Worm (Caenorhabditis elegans) whole organism, L3 larva: ENCODE measurements around the gene Y116A8C.44.
"Not testable (repeated sequence)": the region's sequence is repeated elsewhere in the genome, so short reads cannot be mapped to it uniquely, and the experiment has no call there.

Source experiments
- R02D3.7 ChIP-seq: fragments of 150-350 bp; optimal IDR thresholded peaks from 2 replicates; lab custom pipeline; 2014; ENCODE audit warnings: missing biosample characterization, missing genetic modification characterization
- ZK546.5 ChIP-seq: sonication (generic microtip); optimal IDR thresholded peaks from 2 replicates; lab custom pipeline; 2017; ENCODE audit warnings: missing biosample characterization, missing genetic modification characterization
- ceh-28 ChIP-seq: fragments of 150-350 bp; optimal IDR thresholded peaks from 2 replicates; lab custom pipeline; 2014; ENCODE audit warnings: missing biosample characterization, missing genetic modification reagents, missing genetic modification characterization
- ceh-82 ChIP-seq: fragments of 150-350 bp; optimal IDR thresholded peaks from 2 replicates; lab custom pipeline; 2014; ENCODE audit warnings: missing biosample characterization, missing genetic modification characterization
- ceh-9 ChIP-seq: sonication (generic microtip); optimal IDR thresholded peaks from 2 replicates; lab custom pipeline; 2018; ENCODE audit warnings: missing biosample characterization, missing genetic modification characterization
- daf-12 ChIP-seq: fragments of 150-350 bp; optimal IDR thresholded peaks from 2 replicates; lab custom pipeline; 2014; ENCODE audit warnings: missing biosample characterization, missing genetic modification reagents, missing genetic modification characterization
- egl-27 ChIP-seq: sonication (generic microtip); optimal IDR thresholded peaks from 4 replicates; lab custom pipeline; 2017; ENCODE audit warnings: missing biosample characterization, missing genetic modification reagents, missing genetic modification characterization
- elt-1 ChIP-seq: fragments of 150-350 bp; optimal IDR thresholded peaks from 2 replicates; lab custom pipeline; 2014; ENCODE audit warnings: missing biosample characterization, missing genetic modification characterization
- elt-2 ChIP-seq: sonication (generic microtip); optimal IDR thresholded peaks from 2 replicates; lab custom pipeline; 2016; ENCODE audit warnings: missing genetic modification reagents, mild to moderate bottlenecking, missing genetic modification characterization, missing compliant biosample characterization
- elt-3 ChIP-seq, 3 experiments: fragments of 150-350 bp in 1 of 3; sonication (generic microtip) in 2 of 3; optimal IDR thresholded peaks; 2 replicates in 2 of 3; 4 replicates in 1 of 3; lab custom pipeline; 2014 to 2017; ENCODE audit warnings: missing biosample characterization in 3 of 3, missing genetic modification characterization in 3 of 3
- eor-1 ChIP-seq, 2 experiments: fragments of 150-350 bp; optimal IDR thresholded peaks; 2 replicates each; lab custom pipeline; 2014 to 2018; ENCODE audit warnings: missing biosample characterization in 2 of 2, missing genetic modification characterization in 2 of 2
- fkh-10 ChIP-seq: sonication (generic microtip); optimal IDR thresholded peaks from 2 replicates; lab custom pipeline; 2017; ENCODE audit warnings: missing biosample characterization, missing genetic modification reagents, missing genetic modification characterization
- fos-1 ChIP-seq: fragments of 150-350 bp; optimal IDR thresholded peaks from 2 replicates; lab custom pipeline; 2014; ENCODE audit warnings: missing biosample characterization, missing genetic modification characterization
- hmg-11 ChIP-seq: sonication (generic microtip); optimal IDR thresholded peaks from 2 replicates; lab custom pipeline; 2016; ENCODE audit warnings: missing genetic modification characterization, missing compliant biosample characterization
- jun-1 ChIP-seq: fragments of 150-350 bp; optimal IDR thresholded peaks from 2 replicates; lab custom pipeline; 2014; ENCODE audit warnings: missing biosample characterization, missing genetic modification reagents, missing genetic modification characterization
- lin-39 ChIP-seq: fragments of 150-350 bp; optimal IDR thresholded peaks from 2 replicates; lab custom pipeline; 2018; ENCODE audit warnings: missing biosample characterization, missing genetic modification reagents, missing genetic modification characterization
- lsy-12 ChIP-seq: sonication (generic microtip); optimal IDR thresholded peaks from 2 replicates; lab custom pipeline; 2016; ENCODE audit warnings: mild to moderate bottlenecking, missing genetic modification characterization, missing compliant biosample characterization
- nfya-1 ChIP-seq: sonication (generic microtip); optimal IDR thresholded peaks from 2 replicates; lab custom pipeline; 2017; ENCODE audit warnings: missing genetic modification characterization, mild to moderate bottlenecking, missing compliant biosample characterization, antibody characterized with exemption, moderate library complexity; ENCODE audit not compliant: insufficient read depth
- nhr-11 ChIP-seq: fragments of 150-350 bp; optimal IDR thresholded peaks from 2 replicates; lab custom pipeline; 2014; ENCODE audit warnings: missing biosample characterization, missing genetic modification characterization
- nhr-12 ChIP-seq: fragments of 150-350 bp; optimal IDR thresholded peaks from 2 replicates; lab custom pipeline; 2014; ENCODE audit warnings: missing biosample characterization, missing genetic modification characterization
- nhr-23 ChIP-seq: fragments of 150-350 bp; optimal IDR thresholded peaks from 2 replicates; lab custom pipeline; 2014; ENCODE audit warnings: missing biosample characterization, missing genetic modification reagents, missing genetic modification characterization
- nhr-237 ChIP-seq: fragments of 150-350 bp; optimal IDR thresholded peaks from 2 replicates; lab custom pipeline; 2014; ENCODE audit warnings: missing biosample characterization, missing genetic modification characterization
- nhr-28 ChIP-seq: fragments of 150-350 bp; optimal IDR thresholded peaks from 2 replicates; lab custom pipeline; 2014; ENCODE audit warnings: missing biosample characterization, missing genetic modification characterization
- nhr-43 ChIP-seq: sonication (generic microtip); optimal IDR thresholded peaks from 2 replicates; lab custom pipeline; 2016; ENCODE audit warnings: mild to moderate bottlenecking, missing genetic modification characterization, missing compliant biosample characterization; ENCODE audit not compliant: poor library complexity, severe bottlenecking
- nhr-67 ChIP-seq: fragments of 150-350 bp; optimal IDR thresholded peaks from 2 replicates; lab custom pipeline; 2014; ENCODE audit warnings: missing biosample characterization, missing genetic modification characterization
- nhr-76 ChIP-seq: fragments of 150-350 bp; sonication (generic microtip); optimal IDR thresholded peaks from 5 replicates; lab custom pipeline; 2014; ENCODE audit warnings: missing biosample characterization, missing genetic modification characterization
- nhr-77 ChIP-seq: fragments of 150-350 bp; optimal IDR thresholded peaks from 2 replicates; lab custom pipeline; 2014; ENCODE audit warnings: missing biosample characterization, missing genetic modification characterization
- pqm-1 ChIP-seq: fragments of 150-350 bp; optimal IDR thresholded peaks from 2 replicates; lab custom pipeline; 2017; ENCODE audit warnings: missing biosample characterization, missing genetic modification characterization, inconsistent platforms
- sea-2 ChIP-seq: fragments of 150-350 bp; sonication (generic microtip); optimal IDR thresholded peaks from 4 replicates; lab custom pipeline; 2014; ENCODE audit warnings: missing biosample characterization, missing genetic modification reagents, missing genetic modification characterization
- skn-1 ChIP-seq: fragments of 150-350 bp; optimal IDR thresholded peaks from 2 replicates; lab custom pipeline; 2014; ENCODE audit warnings: missing biosample characterization, missing genetic modification characterization
- snpc-4 ChIP-seq: fragments of 150-350 bp; optimal IDR thresholded peaks from 2 replicates; lab custom pipeline; 2014; ENCODE audit warnings: missing biosample characterization, missing genetic modification characterization
- tbx-2 ChIP-seq: sonication (generic microtip); optimal IDR thresholded peaks from 2 replicates; lab custom pipeline; 2016; ENCODE audit warnings: mild to moderate bottlenecking, missing genetic modification characterization, missing compliant biosample characterization
- unc-39 ChIP-seq: sonication (generic microtip); optimal IDR thresholded peaks from 4 replicates; lab custom pipeline; 2017; ENCODE audit warnings: missing biosample characterization, missing genetic modification characterization
- zag-1 ChIP-seq: fragments of 150-350 bp; optimal IDR thresholded peaks from 2 replicates; lab custom pipeline; 2014; ENCODE audit warnings: missing biosample characterization, missing genetic modification characterization
- ztf-11 ChIP-seq: fragments of 150-350 bp; optimal IDR thresholded peaks from 2 replicates; lab custom pipeline; 2014; ENCODE audit warnings: missing biosample characterization, missing genetic modification characterization
- ztf-4 ChIP-seq: fragments of 150-350 bp; optimal IDR thresholded peaks from 2 replicates; lab custom pipeline; 2014; ENCODE audit warnings: missing biosample characterization, missing genetic modification characterization

Y116A8C.44 gene

ce11 chrIV:17078649-17079048 lies 20.7 kb upstream of the Y116A8C.44 start, which contains the start of gene Y116A8C.25:
Gene Y116A8C.25 (minus strand): TSS chrIV:17078749.
- TF ChIP-seq nhr-67 (tag; lab: Kevin White, UChicago) (no peak), nhr-237 (no peak), lin-39 (no peak), nhr-43 (tag; lab: Kevin White, UChicago) (no peak), lsy-12 (tag; lab: Kevin White, UChicago) (no peak), ztf-11 (no peak), nhr-76 (tag; lab: Kevin White, UChicago) (no peak), ceh-28 (tag; lab: Kevin White, UChicago) (no peak), skn-1 (tag; lab: Kevin White, UChicago) (no peak), daf-12 (tag; lab: Kevin White, UChicago) (no peak), nhr-23 (tag; lab: Kevin White, UChicago) (no peak), hmg-11 (no peak), elt-3 (tag; optimal IDR thresholded peaks at IDR 0.05; lab: Kevin White, UChicago) (no peak), eor-1 (tag; optimal IDR thresholded peaks at IDR 0.05; lab: Kevin White, UChicago) (no peak), nhr-12 (tag; lab: Kevin White, UChicago) (no peak), snpc-4 (no peak)

ce11 chrIV:17070791-17071190 lies 12.9 kb upstream of the Y116A8C.44 start, which contains the start of gene Y116A8C.24:
Gene Y116A8C.24 (minus strand): TSS chrIV:17070891.
- not testable (repeated sequence) for TF ChIP-seq ceh-28 (tag; lab: Kevin White, UChicago); elt-1; unc-39 (tag; lab: Kevin White, UChicago)

ce11 chrIV:17064937-17065336 lies 7.0 kb upstream of the Y116A8C.44 start, which contains the start of gene Y116A8C.465:
Gene Y116A8C.465 (plus strand): TSS chrIV:17065237.
- TF ChIP-seq nhr-11 (tag; lab: Kevin White, UChicago); jun-1 (tag; lab: Kevin White, UChicago); ztf-11: not testable (repeated sequence)
- TF ChIP-seq, all 47 proteins: peak for 0; not testable (repeated sequence) for 47

ce11 chrIV:17063700-17064099 lies 5.8 kb upstream of the Y116A8C.44 start, which contains the start of gene Y116A8C.467:
Gene Y116A8C.467 (minus strand): TSS chrIV:17063800.
- TF ChIP-seq nhr-11 (tag; lab: Kevin White, UChicago); skn-1 (tag; lab: Kevin White, UChicago); nhr-237: not testable (repeated sequence)

ce11 chrIV:17053261-17053660 lies 4.7 kb downstream of the Y116A8C.44 start, which contains the start of gene Y116A8C.23:
Gene Y116A8C.23 (plus strand): TSS chrIV:17053561.
- TF ChIP-seq elt-2 (tag; lab: Kevin White, UChicago) (no peak), R02D3.7 (tag; lab: Kevin White, UChicago) (no peak), tbx-2 (tag; lab: Kevin White, UChicago) (no peak), fkh-10 (no peak), ztf-11 (no peak), pqm-1 (no peak), fos-1 (tag; lab: Kevin White, UChicago) (no peak), ceh-82 (tag; lab: Kevin White, UChicago) (no peak), nhr-77 (no peak), ceh-28 (tag; lab: Kevin White, UChicago) (no peak), egl-27 (tag; lab: Kevin White, UChicago) (no peak), ceh-9 (tag; lab: Kevin White, UChicago) (no peak), ztf-4 (tag; lab: Kevin White, UChicago) (no peak), nhr-28 (no peak), zag-1 (tag; lab: Kevin White, UChicago) (no peak), jun-1 (tag; lab: Kevin White, UChicago) (no peak)

- TF ChIP-seq sea-2 (GFP tag; lab: Kevin White, UChicago) (no peak), elt-2 (tag; lab: Kevin White, UChicago) (no peak), fos-1 (tag; lab: Kevin White, UChicago) (no peak), pqm-1 (no peak), ztf-11 (no peak), nhr-77 (no peak), ZK546.5 (tag; lab: Kevin White, UChicago) (no peak), eor-1 (tag; optimal IDR thresholded peaks at IDR 0.05; lab: Kevin White, UChicago) (no peak), nhr-23 (tag; lab: Kevin White, UChicago) (no peak), lin-39 (no peak), elt-1 (no peak), nhr-43 (tag; lab: Kevin White, UChicago) (no peak), nfya-1 (tag; lab: Kevin White, UChicago) (no peak)
These were observed 9.7 kb downstream of the Y116A8C.44 start, which contains the start of gene athp-3 for ce11 chrIV:17048257-17048656. Gene athp-3 (minus strand): TSS chrIV:17048357.
